Worm (Caenorhabditis elegans) whole organism, L3 larva: ENCODE results near the gene ZC239.5.

Experiments used
- R02D3.7 ChIP-seq: fragments of 150-350 bp; optimal IDR thresholded peaks from 2 replicates; lab custom pipeline; 2014; ENCODE audit warnings: missing biosample characterization, missing genetic modification characterization
- ZK546.5 ChIP-seq: sonication (generic microtip); optimal IDR thresholded peaks from 2 replicates; lab custom pipeline; 2017; ENCODE audit warnings: missing biosample characterization, missing genetic modification characterization
- aly-2 ChIP-seq: fragments of 150-350 bp; optimal IDR thresholded peaks from 2 replicates; lab custom pipeline; 2014; ENCODE audit warnings: missing biosample characterization, missing genetic modification characterization
- ceh-16 ChIP-seq: sonication (generic microtip); optimal IDR thresholded peaks from 2 replicates; lab custom pipeline; 2017; ENCODE audit warnings: missing biosample characterization, missing genetic modification characterization
- ceh-9 ChIP-seq: sonication (generic microtip); optimal IDR thresholded peaks from 2 replicates; lab custom pipeline; 2018; ENCODE audit warnings: missing biosample characterization, missing genetic modification characterization
- daf-12 ChIP-seq: fragments of 150-350 bp; optimal IDR thresholded peaks from 2 replicates; lab custom pipeline; 2014; ENCODE audit warnings: missing biosample characterization, missing genetic modification reagents, missing genetic modification characterization
- egl-27 ChIP-seq: sonication (generic microtip); optimal IDR thresholded peaks from 4 replicates; lab custom pipeline; 2017; ENCODE audit warnings: missing biosample characterization, missing genetic modification reagents, missing genetic modification characterization
- egl-5 ChIP-seq: fragments of 150-350 bp; optimal IDR thresholded peaks from 2 replicates; lab custom pipeline; 2017; ENCODE audit warnings: missing biosample characterization, missing genetic modification reagents, missing genetic modification characterization, inconsistent platforms
- elt-1 ChIP-seq: fragments of 150-350 bp; optimal IDR thresholded peaks from 2 replicates; lab custom pipeline; 2014; ENCODE audit warnings: missing biosample characterization, missing genetic modification characterization
- elt-2 ChIP-seq: sonication (generic microtip); optimal IDR thresholded peaks from 2 replicates; lab custom pipeline; 2016; ENCODE audit warnings: missing genetic modification reagents, mild to moderate bottlenecking, missing genetic modification characterization, missing compliant biosample characterization
- elt-3 ChIP-seq, 3 experiments: fragments of 150-350 bp in 1 of 3; sonication (generic microtip) in 2 of 3; optimal IDR thresholded peaks; 2 replicates in 2 of 3; 4 replicates in 1 of 3; lab custom pipeline; 2014 to 2017; ENCODE audit warnings: missing biosample characterization in 3 of 3, missing genetic modification characterization in 3 of 3
- fkh-2 ChIP-seq: fragments of 150-350 bp; optimal IDR thresholded peaks from 2 replicates; lab custom pipeline; 2014; ENCODE audit warnings: missing biosample characterization, missing genetic modification reagents, missing genetic modification characterization
- fos-1 ChIP-seq: fragments of 150-350 bp; optimal IDR thresholded peaks from 2 replicates; lab custom pipeline; 2014; ENCODE audit warnings: missing biosample characterization, missing genetic modification characterization
- jun-1 ChIP-seq: fragments of 150-350 bp; optimal IDR thresholded peaks from 2 replicates; lab custom pipeline; 2014; ENCODE audit warnings: missing biosample characterization, missing genetic modification reagents, missing genetic modification characterization
- lin-39 ChIP-seq: fragments of 150-350 bp; optimal IDR thresholded peaks from 2 replicates; lab custom pipeline; 2018; ENCODE audit warnings: missing biosample characterization, missing genetic modification reagents, missing genetic modification characterization
- lsy-12 ChIP-seq: sonication (generic microtip); optimal IDR thresholded peaks from 2 replicates; lab custom pipeline; 2016; ENCODE audit warnings: mild to moderate bottlenecking, missing genetic modification characterization, missing compliant biosample characterization
- mdl-1 ChIP-seq: fragments of 150-350 bp; optimal IDR thresholded peaks from 2 replicates; lab custom pipeline; 2014; ENCODE audit warnings: missing biosample characterization, missing genetic modification characterization
- mml-1 ChIP-seq: fragments of 150-350 bp; sonication (generic microtip); optimal IDR thresholded peaks from 3 replicates; lab custom pipeline; 2014; ENCODE audit warnings: missing biosample characterization, missing genetic modification characterization
- nfya-1 ChIP-seq: sonication (generic microtip); optimal IDR thresholded peaks from 2 replicates; lab custom pipeline; 2017; ENCODE audit warnings: missing genetic modification characterization, mild to moderate bottlenecking, missing compliant biosample characterization, antibody characterized with exemption, moderate library complexity; ENCODE audit not compliant: insufficient read depth
- nhr-11 ChIP-seq: fragments of 150-350 bp; optimal IDR thresholded peaks from 2 replicates; lab custom pipeline; 2014; ENCODE audit warnings: missing biosample characterization, missing genetic modification characterization
- nhr-12 ChIP-seq: fragments of 150-350 bp; optimal IDR thresholded peaks from 2 replicates; lab custom pipeline; 2014; ENCODE audit warnings: missing biosample characterization, missing genetic modification characterization
- nhr-23 ChIP-seq: fragments of 150-350 bp; optimal IDR thresholded peaks from 2 replicates; lab custom pipeline; 2014; ENCODE audit warnings: missing biosample characterization, missing genetic modification reagents, missing genetic modification characterization
- nhr-237 ChIP-seq: fragments of 150-350 bp; optimal IDR thresholded peaks from 2 replicates; lab custom pipeline; 2014; ENCODE audit warnings: missing biosample characterization, missing genetic modification characterization
- nhr-28 ChIP-seq: fragments of 150-350 bp; optimal IDR thresholded peaks from 2 replicates; lab custom pipeline; 2014; ENCODE audit warnings: missing biosample characterization, missing genetic modification characterization
- nhr-43 ChIP-seq: sonication (generic microtip); optimal IDR thresholded peaks from 2 replicates; lab custom pipeline; 2016; ENCODE audit warnings: mild to moderate bottlenecking, missing genetic modification characterization, missing compliant biosample characterization; ENCODE audit not compliant: poor library complexity, severe bottlenecking
- nhr-67 ChIP-seq: fragments of 150-350 bp; optimal IDR thresholded peaks from 2 replicates; lab custom pipeline; 2014; ENCODE audit warnings: missing biosample characterization, missing genetic modification characterization
- nhr-76 ChIP-seq: fragments of 150-350 bp; sonication (generic microtip); optimal IDR thresholded peaks from 5 replicates; lab custom pipeline; 2014; ENCODE audit warnings: missing biosample characterization, missing genetic modification characterization
- nhr-77 ChIP-seq: fragments of 150-350 bp; optimal IDR thresholded peaks from 2 replicates; lab custom pipeline; 2014; ENCODE audit warnings: missing biosample characterization, missing genetic modification characterization
- pha-4 ChIP-seq: fragments of 150-350 bp; optimal IDR thresholded peaks from 2 replicates; lab custom pipeline; 2014; ENCODE audit warnings: missing biosample characterization, missing genetic modification reagents, missing genetic modification characterization
- pqm-1 ChIP-seq: fragments of 150-350 bp; optimal IDR thresholded peaks from 2 replicates; lab custom pipeline; 2017; ENCODE audit warnings: missing biosample characterization, missing genetic modification characterization, inconsistent platforms
- sea-2 ChIP-seq: fragments of 150-350 bp; sonication (generic microtip); optimal IDR thresholded peaks from 4 replicates; lab custom pipeline; 2014; ENCODE audit warnings: missing biosample characterization, missing genetic modification reagents, missing genetic modification characterization
- unc-39 ChIP-seq: sonication (generic microtip); optimal IDR thresholded peaks from 4 replicates; lab custom pipeline; 2017; ENCODE audit warnings: missing biosample characterization, missing genetic modification characterization
- unc-62 ChIP-seq: fragments of 150-350 bp; sonication (generic microtip); optimal IDR thresholded peaks from 4 replicates; lab custom pipeline; 2014; ENCODE audit warnings: missing biosample characterization, missing genetic modification reagents, missing genetic modification characterization
- zag-1 ChIP-seq: fragments of 150-350 bp; optimal IDR thresholded peaks from 2 replicates; lab custom pipeline; 2014; ENCODE audit warnings: missing biosample characterization, missing genetic modification characterization
- ztf-11 ChIP-seq: fragments of 150-350 bp; optimal IDR thresholded peaks from 2 replicates; lab custom pipeline; 2014; ENCODE audit warnings: missing biosample characterization, missing genetic modification characterization
- ztf-4 ChIP-seq: fragments of 150-350 bp; optimal IDR thresholded peaks from 2 replicates; lab custom pipeline; 2014; ENCODE audit warnings: missing biosample characterization, missing genetic modification characterization

The ZC239.5 gene

ce11 chrII:3230422-3230821 lies 20.0 kb downstream of the ZC239.5 start, which contains the start of gene srh-297:
Gene srh-297, minus strand, starts transcription at chrII:3230522.
- no peak for TF ChIP-seq ztf-4 (tag; lab: Kevin White, UChicago)
- no peak for TF ChIP-seq fos-1 (tag; lab: Kevin White, UChicago)
- TF ChIP-seq ceh-16 (tag; lab: Kevin White, UChicago) = no peak
- TF ChIP-seq fkh-2 (tag; lab: Kevin White, UChicago) = no peak
- no peak for TF ChIP-seq ztf-11 (tag; lab: Kevin White, UChicago)

ce11 chrII:3234725-3235124 lies 24.3 kb downstream of the ZC239.5 start, which contains the start of gene C17F4.8:
Gene C17F4.8, minus strand, starts transcription at chrII:3234825.
- TF ChIP-seq fos-1 (tag; lab: Kevin White, UChicago) (no peak), nhr-76 (tag; lab: Kevin White, UChicago) (no peak), lsy-12 (tag; lab: Kevin White, UChicago) (no peak), egl-27 (tag; lab: Kevin White, UChicago) (no peak), daf-12 (no peak), aly-2 (tag; lab: Kevin White, UChicago) (no peak), sea-2 (GFP tag; lab: Kevin White, UChicago) (no peak)

ce11 chrII:3237038-3237521 lies 26.6 kb downstream of the ZC239.5 start, which contains the start of the genes srz-67 and C17F4.11:
Gene srz-67, minus strand, starts transcription at chrII:3237138.
Gene C17F4.11, plus strand, starts transcription at chrII:3237471.
- TF ChIP-seq nhr-11 (tag; lab: Kevin White, UChicago) = no peak
- TF ChIP-seq ceh-9 = no peak
- no peak for TF ChIP-seq sea-2 (GFP tag; lab: Kevin White, UChicago)
- no peak for TF ChIP-seq nhr-237 (tag; lab: Kevin White, UChicago)

ce11 chrII:3240207-3240606 lies 29.7 kb downstream of the ZC239.5 start, which contains the start of gene C17F4.3:
Gene C17F4.3, plus strand, starts transcription at chrII:3240507.
- TF ChIP-seq nhr-28 (tag; lab: Kevin White, UChicago) = no peak
- TF ChIP-seq egl-27 (tag; lab: Kevin White, UChicago) = no peak
- no peak for TF ChIP-seq mdl-1 (tag; lab: Kevin White, UChicago)
- no peak for TF ChIP-seq fos-1 (tag; lab: Kevin White, UChicago)
- TF ChIP-seq elt-1 (tag; lab: Kevin White, UChicago) = no peak
- no peak for TF ChIP-seq unc-62 (GFP tag; lab: Kevin White, UChicago)
- no peak for TF ChIP-seq nhr-76 (tag; lab: Kevin White, UChicago)
- TF ChIP-seq ztf-4 (tag; lab: Kevin White, UChicago) = no peak
- TF ChIP-seq aly-2 (tag; lab: Kevin White, UChicago) = no peak
- no peak for TF ChIP-seq pqm-1 (tag; lab: Kevin White, UChicago)
- TF ChIP-seq daf-12 = no peak

- TF ChIP-seq nhr-23 (tag; lab: Kevin White, UChicago) = peak; percentile 35
- no peak for TF ChIP-seq zag-1 (tag; lab: Kevin White, UChicago)
- TF ChIP-seq ztf-11 (tag; lab: Kevin White, UChicago) = no peak
- no peak for TF ChIP-seq nhr-43 (tag; lab: Kevin White, UChicago)
- peak in 1 of 3 experiments; percentile 27 for TF ChIP-seq elt-3 (tag; optimal IDR thresholded peaks at IDR 0.05; lab: Kevin White, UChicago)
- no peak for TF ChIP-seq ztf-4 (tag; lab: Kevin White, UChicago)
- no peak for TF ChIP-seq nhr-12 (tag; lab: Kevin White, UChicago)
- no peak for TF ChIP-seq ceh-9
- TF ChIP-seq ceh-16 (tag; lab: Kevin White, UChicago) = no peak
- TF ChIP-seq R02D3.7 (tag; lab: Kevin White, UChicago) = no peak
- TF ChIP-seq unc-62 (GFP tag; lab: Kevin White, UChicago) = no peak
- TF ChIP-seq, all 47 proteins: peak for 2
These were observed 31.4 kb downstream of the ZC239.5 start for ce11 chrII:3241842-3242241.

- TF ChIP-seq nhr-11 (tag; lab: Kevin White, UChicago) = no peak
- no peak for TF ChIP-seq nhr-76 (tag; lab: Kevin White, UChicago)
- no peak for TF ChIP-seq nhr-43 (tag; lab: Kevin White, UChicago)
- no peak for TF ChIP-seq egl-5 (tag; lab: Kevin White, UChicago)
- no peak for TF ChIP-seq jun-1 (tag; lab: Kevin White, UChicago)
- no peak for TF ChIP-seq nhr-67 (tag; lab: Kevin White, UChicago)
- no peak for TF ChIP-seq pqm-1 (tag; lab: Kevin White, UChicago)
- no peak for TF ChIP-seq zag-1 (tag; lab: Kevin White, UChicago)
- no peak for TF ChIP-seq ztf-11 (tag; lab: Kevin White, UChicago)
- TF ChIP-seq ZK546.5 = no peak
- TF ChIP-seq mdl-1 (tag; lab: Kevin White, UChicago) = no peak
- TF ChIP-seq nhr-28 (tag; lab: Kevin White, UChicago) = no peak
- TF ChIP-seq unc-39 (tag; lab: Kevin White, UChicago) = no peak
- TF ChIP-seq elt-2 = no peak
- TF ChIP-seq lsy-12 (tag; lab: Kevin White, UChicago) = no peak
- TF ChIP-seq nhr-77 (tag; lab: Kevin White, UChicago) = no peak
- TF ChIP-seq nfya-1 = no peak
- no peak for TF ChIP-seq lin-39
- TF ChIP-seq mml-1 (tag; lab: Kevin White, UChicago) = no peak
- no peak for TF ChIP-seq pha-4 (tag; lab: Kevin White, UChicago)
These were observed 33.6 kb downstream of the ZC239.5 start, which contains the start of gene C17F4.12 for ce11 chrII:3244070-3244469. Gene C17F4.12, minus strand, starts transcription at chrII:3244170.
